Worm (Caenorhabditis elegans): ENCODE measurements around the gene R13D11.3.
"Not testable (repeated sequence)": the region's sequence is repeated elsewhere in the genome, so short reads cannot be mapped to it uniquely, and the experiment has no call there.

The R13D11.3 gene

ce11 chrV:843118-843517, 28.3 kb downstream of the R13D11.3 start, which contains the start of gene K09C6.8:
Gene K09C6.8 (minus strand): TSS chrV:843218.
- not testable (repeated sequence) for TF ChIP-seq die-1 (tag; optimal IDR thresholded peaks at IDR 0.05); let-526 (GFP tag; IDR thresholded peaks at IDR 0.05); lin-54 (GFP tag; optimal IDR thresholded peaks at IDR 0.05)

ce11 chrV:847521-847920, 32.7 kb downstream of the R13D11.3 start, which contains the start of gene srbc-13:
Gene srbc-13 (plus strand): TSS chrV:847821.
- TF ChIP-seq hmg-1.2 (GFP tag; IDR thresholded peaks at IDR 0.05) (no peak), lin-40 (tag; optimal IDR thresholded peaks at IDR 0.05) (no peak), K12H6.12 (tag; optimal IDR thresholded peaks at IDR 0.05) (no peak), ztf-28 (GFP tag; IDR thresholded peaks at IDR 0.05) (no peak), ztf-26 (tag; optimal IDR thresholded peaks at IDR 0.05) (no peak), dox-1 (GFP tag; IDR thresholded peaks at IDR 0.05) (no peak), egrh-3 (GFP tag; IDR thresholded peaks at IDR 0.05) (no peak)

- TF ChIP-seq repo-1 (tag; optimal IDR thresholded peaks at IDR 0.05): no peak
- TF ChIP-seq ZK185.1 (tag; optimal IDR thresholded peaks at IDR 0.05; ENCODE audit: poor library complexity, severe bottlenecking): no peak
- no peak for TF ChIP-seq rec-8 (tag; optimal IDR thresholded peaks at IDR 0.05)
- TF ChIP-seq B0261.1 (tag; optimal IDR thresholded peaks at IDR 0.05): no peak
- no peak for TF ChIP-seq T26A5.8 (tag; optimal IDR thresholded peaks at IDR 0.05)
- TF ChIP-seq gei-17 (GFP tag; optimal IDR thresholded peaks at IDR 0.05): no peak
- no peak for TF ChIP-seq cebp-2 (GFP tag; IDR thresholded peaks at IDR 0.05)
- no peak for TF ChIP-seq Y56A3A.18 (GFP tag; IDR thresholded peaks at IDR 0.05)
- no peak for TF ChIP-seq F57A8.1 (GFP tag; optimal IDR thresholded peaks at IDR 0.05)
- TF ChIP-seq madf-8 (GFP tag; conservative IDR thresholded peaks at IDR 0.05): no peak
- no peak for TF ChIP-seq ama-1 (optimal IDR thresholded peaks at IDR 0.05)
- TF ChIP-seq ama-1 (GFP tag; optimal IDR thresholded peaks at IDR 0.05): no peak
- TF ChIP-seq tbp1 (GFP tag; optimal IDR thresholded peaks at IDR 0.05): no peak
- TF ChIP-seq Y95B8A.8 (GFP tag; IDR thresholded peaks at IDR 0.05): no peak
- TF ChIP-seq nhr-120 (GFP tag; IDR thresholded peaks at IDR 0.05): no peak
- TF ChIP-seq nfya-1 (tag; optimal IDR thresholded peaks at IDR 0.05; ENCODE audit: borderline replicate concordance, insufficient read depth): no peak
- TF ChIP-seq rcor-1 (GFP tag; IDR thresholded peaks at IDR 0.05): no peak
- TF ChIP-seq Y53F4B.3 (GFP tag; IDR thresholded peaks at IDR 0.05): no peak
Measured at ce11 chrV:849042-849441, 34.2 kb downstream of the R13D11.3 start.

DNA sequence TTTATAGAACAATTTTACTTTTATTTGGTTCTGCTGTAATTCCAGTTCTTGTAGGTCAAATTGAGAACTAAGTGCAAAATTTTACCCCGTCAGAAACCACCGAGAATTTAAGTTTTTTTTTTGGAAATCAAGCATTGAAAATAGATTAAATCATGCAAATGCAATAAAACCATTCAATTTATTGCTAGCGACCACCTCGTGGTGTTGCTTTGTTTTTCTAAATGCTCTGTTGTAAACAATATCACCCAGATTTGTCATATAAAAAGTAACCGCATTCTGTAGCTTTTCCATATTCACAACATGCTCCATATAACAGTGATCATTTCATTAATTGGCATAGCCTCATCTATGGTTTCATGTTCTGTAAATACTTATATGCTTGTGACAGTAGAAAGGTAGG, 34.7 kb downstream of the R13D11.3 start, which contains the start of gene srbc-12:
TSS of gene srbc-12 (plus strand) at position 301 of the 400 bp plus-strand sequence.
- TF ChIP-seq ceh-58 (GFP tag; IDR thresholded peaks at IDR 0.05) (no peak), lin-40 (tag; optimal IDR thresholded peaks at IDR 0.05) (no peak), ztf-3 (GFP tag; optimal IDR thresholded peaks at IDR 0.05) (no peak)

DNA sequence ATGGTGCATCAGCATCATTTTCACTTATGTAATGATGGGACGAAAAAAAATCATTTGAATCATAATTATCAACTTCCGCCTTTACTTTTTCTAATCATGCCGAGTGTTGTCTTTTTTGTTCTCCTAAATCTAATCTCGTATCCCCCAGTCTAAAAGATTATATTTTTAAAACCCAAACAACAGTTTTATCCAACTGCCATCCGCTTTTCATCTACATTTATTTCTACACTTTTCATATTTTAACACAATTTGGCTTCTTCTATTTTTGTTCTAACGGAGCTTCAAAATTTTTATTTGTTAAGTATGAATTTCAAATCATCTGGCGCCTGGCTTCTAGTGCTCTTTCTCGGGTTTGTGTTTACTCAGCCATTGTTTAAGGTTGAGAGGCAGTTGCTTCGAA, 37.4 kb downstream of the R13D11.3 start, which contains the start of gene K09C6.3:
TSS of gene K09C6.3 (plus strand) at position 301 of the 400 bp plus-strand sequence.
- TF ChIP-seq ceh-27 (GFP tag; optimal IDR thresholded peaks at IDR 0.05) (no peak), mel-28 (tag; optimal IDR thresholded peaks at IDR 0.05; ENCODE audit: borderline replicate concordance) (no peak), hmg-20 (GFP tag; IDR thresholded peaks at IDR 0.05) (no peak), ceh-58 (GFP tag; IDR thresholded peaks at IDR 0.05) (no peak), B0035.1 (tag; optimal IDR thresholded peaks at IDR 0.05) (no peak), ama-1 (optimal IDR thresholded peaks at IDR 0.05) (no peak), ama-1 (GFP tag; optimal IDR thresholded peaks at IDR 0.05) (no peak), hlh-26 (GFP tag; conservative IDR thresholded peaks at IDR 0.05) (no peak)
